Fruit fly (Drosophila melanogaster): ENCODE measurements around the gene mub.
A peak's percentile ranks its signal among the peaks of the same experiment; 100 is the strongest.

mub gene

dm6 chr3L:21828177-21828589, 16.4 kb upstream of the mub start, which contains the start of gene CG32448 (continued):
- TF ChIP-seq CG12659 (GFP tag; optimal IDR thresholded peaks at IDR 0.05): peak; percentile 55
- no peak for TF ChIP-seq CG6654 (GFP tag; optimal IDR thresholded peaks at IDR 0.05)
- TF ChIP-seq CG13123 (GFP tag; optimal IDR thresholded peaks at IDR 0.05): peak; percentile 51
- TF ChIP-seq ftz-f1 (GFP tag; optimal IDR thresholded peaks at IDR 0.05): no peak
- TF ChIP-seq trh (GFP tag; optimal IDR thresholded peaks at IDR 0.05): peak; percentile 31
- peak; percentile 0 for TF ChIP-seq psq (GFP tag; optimal IDR thresholded peaks at IDR 0.05)
- TF ChIP-seq ERR (GFP tag; optimal IDR thresholded peaks at IDR 0.05): peak; percentile 16
- peak; percentile 53; the same call in 1 of the 2 replicates for TF ChIP-seq HLH3B (GFP tag; IDR thresholded peaks at IDR 0.05)
- TF ChIP-seq hth (optimal IDR thresholded peaks at IDR 0.05): no peak
- peak; percentile 51; the same call in 1 of the 2 replicates for TF ChIP-seq Awh (GFP tag; IDR thresholded peaks at IDR 0.05)
- 0 out of 2 replicates have a peak, but pooled peaks have one; percentile 16 for TF ChIP-seq CG4730 (GFP tag; IDR thresholded peaks at IDR 0.05)
- peak; percentile 47 for TF ChIP-seq Side (GFP tag; optimal IDR thresholded peaks at IDR 0.05)
- TF ChIP-seq chinmo (GFP tag; IDR thresholded peaks at IDR 0.05; ENCODE audit: partially characterized antibody): no peak
- peak; percentile 55 for TF ChIP-seq Myb (GFP tag; optimal IDR thresholded peaks at IDR 0.05)
- TF ChIP-seq CG8281 (tag; optimal IDR thresholded peaks at IDR 0.05): no peak
- TF ChIP-seq CG14710 (tag; optimal IDR thresholded peaks at IDR 0.05): peak; percentile 67
- TF ChIP-seq Nf-YB (GFP tag; optimal IDR thresholded peaks at IDR 0.05): no peak
- peak; percentile 6 for TF ChIP-seq CG6813 (GFP tag; optimal IDR thresholded peaks at IDR 0.05)
- peak; percentile 21 for TF ChIP-seq CG12219 (GFP tag; optimal IDR thresholded peaks at IDR 0.05)
- peak; percentile 42 for TF ChIP-seq CG17802 (tag; optimal IDR thresholded peaks at IDR 0.05)
- TF ChIP-seq CG8290 (GFP tag; optimal IDR thresholded peaks at IDR 0.05): peak; percentile 12
- TF ChIP-seq CG8290 (tag; optimal IDR thresholded peaks at IDR 0.05): peak in 1 of 2 experiments; percentile 82
- peak; percentile 71 for TF ChIP-seq tgo (GFP tag; IDR thresholded peaks at IDR 0.05)
- TF ChIP-seq gcm2 (GFP tag; optimal IDR thresholded peaks at IDR 0.05): no peak
- TF ChIP-seq z (GFP tag; IDR thresholded peaks at IDR 0.05): no peak
- TF ChIP-seq E2f2 (GFP tag; IDR thresholded peaks at IDR 0.05): peak; percentile 30; the same call in 1 of the 2 replicates
- peak; percentile 34 for TF ChIP-seq Fer3 (tag; optimal IDR thresholded peaks at IDR 0.05)
- peak; percentile 99 for TF ChIP-seq wek (GFP tag; optimal IDR thresholded peaks at IDR 0.05)
- TF ChIP-seq Hey (tag; optimal IDR thresholded peaks at IDR 0.05): no peak
- TF ChIP-seq Dp (GFP tag; optimal IDR thresholded peaks at IDR 0.05): no peak
- peak; percentile 61 for TF ChIP-seq CG31224 (GFP tag; IDR thresholded peaks at IDR 0.05)
- TF ChIP-seq NC2β (GFP tag; optimal IDR thresholded peaks at IDR 0.05): peak; percentile 56
- TF ChIP-seq CG32772 (GFP tag; IDR thresholded peaks at IDR 0.05): peak; percentile 62; the same call in 1 of the 2 replicates
- no peak for TF ChIP-seq CG17912 (GFP tag; optimal IDR thresholded peaks at IDR 0.05)
- no peak for TF ChIP-seq CG14965 (GFP tag; optimal IDR thresholded peaks at IDR 0.05; ENCODE audit: borderline replicate concordance)
- TF ChIP-seq CG9215 (GFP tag; IDR thresholded peaks at IDR 0.05): peak; percentile 60
- peak; percentile 91 for TF ChIP-seq sens (GFP tag)
- TF ChIP-seq CG10979 (tag; optimal IDR thresholded peaks at IDR 0.05): peak; percentile 44
- peak; percentile 44 for TF ChIP-seq CG17829 (tag; optimal IDR thresholded peaks at IDR 0.05)
- TF ChIP-seq en (GFP tag; optimal IDR thresholded peaks at IDR 0.05): peak; percentile 47
- peak; percentile 57; the same call in 1 of the 2 replicates for TF ChIP-seq CG7372 (GFP tag; IDR thresholded peaks at IDR 0.05)
- TF ChIP-seq CG7271 (tag; optimal IDR thresholded peaks at IDR 0.05): no peak
- no peak for TF ChIP-seq sna (GFP tag; IDR thresholded peaks at IDR 0.05; ENCODE audit: partially characterized antibody)
- TF ChIP-seq CG12155 (GFP tag; optimal IDR thresholded peaks at IDR 0.05): peak; percentile 65
- TF ChIP-seq CG7556 (GFP tag; optimal IDR thresholded peaks at IDR 0.05): peak; percentile 28
- TF ChIP-seq croc (GFP tag; conservative IDR thresholded peaks at IDR 0.05): peak; percentile 47; the same call in 2 of the 3 replicates
- TF ChIP-seq CG16779 (GFP tag; IDR thresholded peaks at IDR 0.05): no peak
- TF ChIP-seq Bgb (GFP tag; IDR thresholded peaks at IDR 0.05; ENCODE audit: partially characterized antibody): no peak
- peak; percentile 58 for TF ChIP-seq jumu (GFP tag; optimal IDR thresholded peaks at IDR 0.05)
- peak; percentile 50 for TF ChIP-seq az2 (GFP tag; optimal IDR thresholded peaks at IDR 0.05)
- peak; percentile 58 for TF ChIP-seq Dip3 (GFP tag; optimal IDR thresholded peaks at IDR 0.05)

Measured in whole organism, embryonic.